Worm (Caenorhabditis elegans) whole organism, L1 larva: ENCODE results near the gene T16D1.1.

Experiments
- Y116A8C.19 ChIP-seq: sonication (generic microtip); optimal IDR thresholded peaks from 2 replicates; lab custom pipeline; 2016; ENCODE audit warnings: missing compliant biosample characterization, missing genetic modification characterization, borderline replicate concordance
- alr-1 ChIP-seq: fragments of 200-800 bp; sonication (Bioruptor generic); optimal IDR thresholded peaks from 2 replicates; lab custom pipeline; 2018; ENCODE audit warnings: borderline replicate concordance, mild to moderate bottlenecking, missing genetic modification characterization, missing compliant biosample characterization
- ama-1 ChIP-seq: fragments of 150-350 bp; optimal IDR thresholded peaks from 2 replicates; lab custom pipeline; 2014
- blmp-1 ChIP-seq: fragments of 150-350 bp; optimal IDR thresholded peaks from 2 replicates; lab custom pipeline; 2014; ENCODE audit warnings: missing biosample characterization, missing genetic modification characterization
- ceh-63 ChIP-seq: fragments of 200-800 bp; sonication (Bioruptor generic); optimal IDR thresholded peaks from 2 replicates; lab custom pipeline; 2018; ENCODE audit warnings: mild to moderate bottlenecking, missing genetic modification characterization, missing compliant biosample characterization
- ceh-8 ChIP-seq: fragments of 200-800 bp; sonication (Bioruptor generic); optimal IDR thresholded peaks from 2 replicates; lab custom pipeline; 2018; ENCODE audit warnings: mild to moderate bottlenecking, missing genetic modification characterization, moderate library complexity, missing compliant biosample characterization
- ceh-82 ChIP-seq, 3 experiments: fragments of 150-350 bp in 1 of 3; sonication (generic microtip) in 2 of 3; optimal IDR thresholded peaks; 2 replicates each; lab custom pipeline; 2014 to 2017; ENCODE audit warnings: missing biosample characterization in 3 of 3, missing genetic modification characterization in 3 of 3
- ceh-88 ChIP-seq: fragments of 200-800 bp; sonication (Bioruptor generic); IDR thresholded peaks from 2 replicates; pipeline ENCODE4 v1.3.6; 2022; ENCODE audit warnings: missing genetic modification characterization, missing compliant biosample characterization
- dpl-1 ChIP-seq, 3 experiments: fragments of 150-350 bp in 2 of 3; sonication (generic microtip) in 1 of 3; optimal IDR thresholded peaks; 2 replicates each; lab custom pipeline; 2014 to 2017; ENCODE audit warnings: missing biosample characterization in 3 of 3, missing genetic modification characterization in 3 of 3, missing genetic modification reagents in 3 of 3
- efl-1 ChIP-seq, 4 experiments: fragments of 150-350 bp; optimal IDR thresholded peaks in 3 of 4; peaks in 1 of 4; 1 replicate in 1 of 4; 2 replicates in 3 of 4; lab custom pipeline; 2014; ENCODE audit warnings: missing biosample characterization in 2 of 4, missing genetic modification characterization in 2 of 4, missing genetic modification reagents in 2 of 4
- elt-2 ChIP-seq: sonication (generic microtip); optimal IDR thresholded peaks from 2 replicates; lab custom pipeline; 2016; ENCODE audit warnings: missing genetic modification characterization, mild to moderate bottlenecking, inconsistent platforms, missing compliant biosample characterization, missing genetic modification reagents
- elt-3 ChIP-seq, 6 experiments: fragments of 150-350 bp in 1 of 6; sonication (generic microtip); optimal IDR thresholded peaks; 2 replicates each; lab custom pipeline; 2017 to 2018; ENCODE audit warnings: missing biosample characterization in 6 of 6, missing genetic modification characterization in 6 of 6, inconsistent platforms in 1 of 6
- ets-5 ChIP-seq: fragments of 200-800 bp; sonication (Bioruptor generic); IDR thresholded peaks from 2 replicates; pipeline ENCODE4 v1.3.6; 2022; ENCODE audit warnings: missing genetic modification characterization, missing compliant biosample characterization
- fkh-10 ChIP-seq: sonication (generic microtip); optimal IDR thresholded peaks from 2 replicates; lab custom pipeline; 2017; ENCODE audit warnings: missing biosample characterization, missing genetic modification reagents, missing genetic modification characterization
- fkh-4 ChIP-seq: sonication (generic microtip); optimal IDR thresholded peaks from 2 replicates; lab custom pipeline; 2016; ENCODE audit warnings: missing compliant biosample characterization, missing genetic modification characterization, borderline replicate concordance
- fos-1 ChIP-seq: fragments of 150-350 bp; optimal IDR thresholded peaks from 2 replicates; lab custom pipeline; 2014; ENCODE audit warnings: missing biosample characterization, missing genetic modification characterization
- grh-1 ChIP-seq: fragments of 200-800 bp; sonication (Bioruptor generic); IDR thresholded peaks from 2 replicates; pipeline ENCODE4 v1.3.6; 2022; ENCODE audit warnings: missing genetic modification reagents, missing genetic modification characterization, missing compliant biosample characterization
- hlh-17 ChIP-seq: fragments of 200-800 bp; sonication (Bioruptor generic); optimal IDR thresholded peaks from 2 replicates; lab custom pipeline; 2018; ENCODE audit warnings: missing genetic modification characterization, mild to moderate bottlenecking, missing compliant biosample characterization, moderate library complexity, borderline replicate concordance
- hpl-2 ChIP-seq: fragments of 150-350 bp; optimal IDR thresholded peaks from 2 replicates; lab custom pipeline; 2014; ENCODE audit warnings: missing biosample characterization, missing genetic modification reagents, missing genetic modification characterization
- jun-1 ChIP-seq: fragments of 150-350 bp; optimal IDR thresholded peaks from 2 replicates; lab custom pipeline; 2014; ENCODE audit warnings: missing biosample characterization, missing genetic modification reagents, missing genetic modification characterization
- lin-13 ChIP-seq: fragments of 150-350 bp; optimal IDR thresholded peaks from 2 replicates; lab custom pipeline; 2014; ENCODE audit warnings: missing biosample characterization, missing genetic modification reagents, missing genetic modification characterization
- lin-14 ChIP-seq: fragments of 200-800 bp; sonication (Bioruptor generic); optimal IDR thresholded peaks from 2 replicates; lab custom pipeline; 2018; ENCODE audit warnings: mild to moderate bottlenecking, missing genetic modification characterization, moderate library complexity, missing compliant biosample characterization
- lin-35 ChIP-seq, 2 experiments: fragments of 150-350 bp; optimal IDR thresholded peaks; 2 replicates each; lab custom pipeline; 2014; ENCODE audit warnings: missing biosample characterization in 2 of 2, missing genetic modification characterization in 2 of 2, missing genetic modification reagents in 2 of 2
- lsy-2 ChIP-seq, 2 experiments: fragments of 150-350 bp; optimal IDR thresholded peaks; 2 replicates each; lab custom pipeline; 2014; ENCODE audit warnings: missing biosample characterization in 2 of 2, missing genetic modification characterization in 2 of 2
- mab-9 ChIP-seq: fragments of 200-800 bp; sonication (Bioruptor generic); IDR thresholded peaks from 2 replicates; pipeline ENCODE4 v1.3.6; 2022; ENCODE audit warnings: missing genetic modification reagents, missing genetic modification characterization, missing compliant biosample characterization
- mdl-1 ChIP-seq, 2 experiments: fragments of 150-350 bp; optimal IDR thresholded peaks; 2 replicates each; lab custom pipeline; 2014 to 2017; ENCODE audit warnings: missing biosample characterization in 2 of 2, missing genetic modification characterization in 2 of 2, inconsistent platforms in 1 of 2
- mef-2 ChIP-seq: fragments of 150-350 bp; optimal IDR thresholded peaks from 2 replicates; lab custom pipeline; 2014; ENCODE audit warnings: missing biosample characterization, missing genetic modification characterization
- nhr-11 ChIP-seq: fragments of 150-350 bp; optimal IDR thresholded peaks from 2 replicates; lab custom pipeline; 2014; ENCODE audit warnings: missing biosample characterization, missing genetic modification characterization
- nhr-20 ChIP-seq: sonication (generic microtip); optimal IDR thresholded peaks from 2 replicates; lab custom pipeline; 2016; ENCODE audit warnings: mild to moderate bottlenecking, missing genetic modification characterization, missing compliant biosample characterization
- nhr-71 ChIP-seq: sonication (generic microtip); optimal IDR thresholded peaks from 2 replicates; lab custom pipeline; 2016; ENCODE audit warnings: mild to moderate bottlenecking, missing genetic modification characterization, moderate library complexity, missing compliant biosample characterization
- nhr-76 ChIP-seq: sonication (generic microtip); optimal IDR thresholded peaks from 2 replicates; lab custom pipeline; 2017; ENCODE audit warnings: missing biosample characterization, missing genetic modification characterization
- nhr-77 ChIP-seq: fragments of 150-350 bp; optimal IDR thresholded peaks from 2 replicates; lab custom pipeline; 2014; ENCODE audit warnings: missing biosample characterization, missing genetic modification characterization
- nhr-85 ChIP-seq: sonication (generic microtip); peaks from one replicate; lab custom pipeline; 2016; ENCODE audit warnings: missing genetic modification characterization, inconsistent platforms, missing compliant biosample characterization
- pag-3 ChIP-seq: sonication (generic microtip); optimal IDR thresholded peaks from 2 replicates; lab custom pipeline; 2017; ENCODE audit warnings: missing genetic modification characterization, mild to moderate bottlenecking, missing compliant biosample characterization, antibody characterized with exemption, borderline replicate concordance; ENCODE audit not compliant: insufficient read depth
- pax-3 ChIP-seq: fragments of 200-800 bp; sonication (Bioruptor generic); optimal IDR thresholded peaks from 2 replicates; lab custom pipeline; 2018; ENCODE audit warnings: mild to moderate bottlenecking, missing genetic modification characterization, moderate library complexity, missing compliant biosample characterization
- pqm-1 ChIP-seq: sonication (generic microtip); optimal IDR thresholded peaks from 3 replicates; lab custom pipeline; 2017; ENCODE audit warnings: missing biosample characterization, missing genetic modification characterization
- rnt-1 ChIP-seq: sonication (generic microtip); optimal IDR thresholded peaks from 2 replicates; lab custom pipeline; 2016; ENCODE audit warnings: mild to moderate bottlenecking, missing genetic modification characterization, moderate library complexity, missing compliant biosample characterization
- snpc-4 ChIP-seq: fragments of 150-350 bp; optimal IDR thresholded peaks from 2 replicates; lab custom pipeline; 2014; ENCODE audit warnings: missing biosample characterization, missing genetic modification characterization
- snu-23 ChIP-seq: sonication (generic microtip); optimal IDR thresholded peaks from 2 replicates; lab custom pipeline; 2016; ENCODE audit warnings: missing genetic modification characterization, missing compliant biosample characterization
- tlp-1 ChIP-seq: fragments of 150-350 bp; optimal IDR thresholded peaks from 2 replicates; lab custom pipeline; 2014; ENCODE audit warnings: missing biosample characterization, missing genetic modification characterization
- unc-30 ChIP-seq: sonication (generic microtip); optimal IDR thresholded peaks from 2 replicates; lab custom pipeline; 2017; ENCODE audit warnings: missing biosample characterization, missing genetic modification characterization
- unc-62 ChIP-seq: fragments of 150-350 bp; optimal IDR thresholded peaks from 2 replicates; lab custom pipeline; 2014; ENCODE audit warnings: missing biosample characterization, missing genetic modification reagents, missing genetic modification characterization
- zag-1 ChIP-seq: fragments of 150-350 bp; optimal IDR thresholded peaks from 2 replicates; lab custom pipeline; 2014; ENCODE audit warnings: missing biosample characterization, missing genetic modification characterization

Gene T16D1.1

ce11 chrII:5282192-5282591 is 40.7 kb upstream of the T16D1.1 start, which contains the start of gene pmt-1 (continued):
- no peak for TF ChIP-seq ceh-82 (tag; optimal IDR thresholded peaks at IDR 0.05; lab: Kevin White, UChicago)
- no peak for TF ChIP-seq nhr-76 (tag; lab: Kevin White, UChicago)
- TF ChIP-seq fos-1 (tag; lab: Kevin White, UChicago), result no peak
- peak; percentile 73 for TF ChIP-seq blmp-1 (tag; lab: Kevin White, UChicago)
- no peak for TF ChIP-seq nhr-77
- TF ChIP-seq pqm-1, result no peak
- no peak for TF ChIP-seq hlh-17 (GFP tag; lab: Kevin White, UChicago)
- no peak for TF ChIP-seq snpc-4 (tag; lab: Kevin White, UChicago)
- TF ChIP-seq mab-9 (GFP tag; lab: Robert Waterston, UW), result no peak
- TF ChIP-seq grh-1 (GFP tag; lab: Robert Waterston, UW), result 0 out of 2 replicates have a peak, but pooled peaks have one; percentile 24
- peak in 1 of 2 experiments; percentile 79 for TF ChIP-seq mdl-1 (tag; optimal IDR thresholded peaks at IDR 0.05; lab: Kevin White, UChicago)
- no peak for TF ChIP-seq ceh-63 (GFP tag; lab: Kevin White, UChicago)
- TF ChIP-seq lin-14 (GFP tag; lab: Kevin White, UChicago), result peak; percentile 44
- TF ChIP-seq Y116A8C.19 (tag; lab: Kevin White, UChicago), result no peak
- no peak for TF ChIP-seq unc-30 (tag; lab: Kevin White, UChicago)
- TF ChIP-seq zag-1 (tag; lab: Kevin White, UChicago), result no peak
- no peak for TF ChIP-seq pax-3
- TF ChIP-seq elt-2 (tag; lab: Kevin White, UChicago), result peak; percentile 63
- TF ChIP-seq nhr-85 (tag; lab: Kevin White, UChicago), result peak; percentile 81
- TF ChIP-seq dpl-1 (GFP tag; optimal IDR thresholded peaks at IDR 0.05; lab: Kevin White, UChicago), result peak in 1 of 3 experiments; percentile 4
- TF ChIP-seq hpl-2, result no peak
- no peak for TF ChIP-seq fkh-4 (tag; lab: Kevin White, UChicago)
- no peak for TF ChIP-seq tlp-1 (tag; lab: Kevin White, UChicago)
- TF ChIP-seq lin-35 (GFP tag; optimal IDR thresholded peaks at IDR 0.05; lab: Kevin White, UChicago), result peak in 1 of 2 experiments; percentile 69

ce11 chrII:5281137-5281536 is 39.7 kb upstream of the T16D1.1 start:
- TF ChIP-seq efl-1 (optimal IDR thresholded peaks at IDR 0.05; lab: Kevin White, UChicago) (no peak), efl-1 (GFP tag; optimal IDR thresholded peaks at IDR 0.05 in 1 of 2; lab: Kevin White, UChicago) (peak in 1 of 2 experiments; percentile 89), lin-13 (no peak), jun-1 (tag; lab: Kevin White, UChicago) (peak; percentile 1), unc-62 (GFP tag; lab: Kevin White, UChicago) (no peak), grh-1 (GFP tag; lab: Robert Waterston, UW) (peak; percentile 24; the same call in 1 of the 2 replicates), snu-23 (GFP tag; lab: Kevin White, UChicago) (no peak), fkh-4 (tag; lab: Kevin White, UChicago) (no peak), alr-1 (tag; lab: Kevin White, UChicago) (no peak), ceh-8 (GFP tag; lab: Kevin White, UChicago) (no peak), lsy-2 (tag; optimal IDR thresholded peaks at IDR 0.05; lab: Kevin White, UChicago) (no peak), elt-3 (tag; optimal IDR thresholded peaks at IDR 0.05; lab: Kevin White, UChicago) (peak in 1 of 6 experiments; percentile 15), nhr-11 (tag; lab: Kevin White, UChicago) (no peak), nhr-71 (tag; lab: Kevin White, UChicago) (peak; percentile 17), rnt-1 (no peak), ets-5 (GFP tag; lab: Robert Waterston, UW) (no peak), lin-35 (GFP tag; optimal IDR thresholded peaks at IDR 0.05; lab: Kevin White, UChicago) (peak in 1 of 2 experiments; percentile 29), ceh-88 (GFP tag; lab: Robert Waterston, UW) (no peak), mef-2 (no peak), ama-1 (lab: Kevin White, UChicago) (no peak), lin-14 (GFP tag; lab: Kevin White, UChicago) (peak; percentile 10), hpl-2 (no peak), tlp-1 (tag; lab: Kevin White, UChicago) (no peak), nhr-85 (tag; lab: Kevin White, UChicago) (peak; percentile 64), nhr-20 (tag; lab: Kevin White, UChicago) (peak; percentile 7), elt-2 (tag; lab: Kevin White, UChicago) (peak; percentile 56), pag-3 (tag; lab: Kevin White, UChicago) (no peak), fkh-10 (no peak)
